Fruit fly (Drosophila melanogaster): Measurements from ENCODE around the gene cact.

DNA sequence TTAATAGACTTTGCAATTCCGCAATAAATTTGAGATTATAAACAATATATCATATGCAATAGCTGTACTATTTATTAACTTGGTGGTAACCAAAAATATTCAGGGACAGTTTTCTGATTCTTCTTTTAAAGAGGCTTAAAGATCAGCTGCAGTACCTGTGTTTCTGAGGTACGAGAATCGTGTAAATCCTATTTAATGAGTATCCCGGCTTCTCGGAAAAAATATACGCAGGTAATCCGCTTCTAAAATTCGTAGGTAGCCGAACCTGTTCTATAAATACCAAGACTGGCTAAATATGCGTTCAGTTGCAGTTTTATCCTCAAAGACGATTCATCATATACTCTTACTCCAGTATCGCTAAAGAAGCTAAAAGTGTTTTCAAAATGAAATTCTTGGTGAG, 3.6 kb upstream of the cact start, which contains the start of gene CG4440:
- TF ChIP-seq kay (GFP tag; ENCODE audit: borderline replicate concordance) = no peak
- TF ChIP-seq CG5204 (GFP tag; optimal IDR thresholded peaks at IDR 0.05) = no peak
- TF ChIP-seq Hr96 (GFP tag; optimal IDR thresholded peaks at IDR 0.05) = no peak
- no peak for TF ChIP-seq CG1620 (GFP tag; optimal IDR thresholded peaks at IDR 0.05)
- no peak for TF ChIP-seq tj (GFP tag; optimal IDR thresholded peaks at IDR 0.05)
- TF ChIP-seq CG12768 (GFP tag; optimal IDR thresholded peaks at IDR 0.05) = no peak
- no peak for TF ChIP-seq CG14711 (tag; optimal IDR thresholded peaks at IDR 0.05)
- no peak for TF ChIP-seq CG33017 (tag; optimal IDR thresholded peaks at IDR 0.05)
- no peak for TF ChIP-seq cic (GFP tag; optimal IDR thresholded peaks at IDR 0.05)
- no peak for TF ChIP-seq Crg-1 (GFP tag; optimal IDR thresholded peaks at IDR 0.05)
- no peak for TF ChIP-seq Clk (GFP tag; optimal IDR thresholded peaks at IDR 0.05)
- TF ChIP-seq Mnt (GFP tag; optimal IDR thresholded peaks at IDR 0.05) = no peak
- no peak for TF ChIP-seq CG7045 (GFP tag; optimal IDR thresholded peaks at IDR 0.05)
